Worm (Caenorhabditis elegans) whole organism, mixed stage, embryonic: ENCODE results near the gene F59B2.14.

Source experiments
- M03D4.4 ChIP-seq: sonication (generic microtip); optimal IDR thresholded peaks from 2 replicates; lab custom pipeline; 2017; ENCODE audit warnings: mild to moderate bottlenecking, missing genetic modification characterization, missing compliant biosample characterization
- bed-3 ChIP-seq: fragments of 200-800 bp; sonication (Bioruptor generic); optimal IDR thresholded peaks from 3 replicates; lab custom pipeline; 2018; ENCODE audit warnings: mild to moderate bottlenecking, missing genetic modification characterization, moderate library complexity, missing compliant biosample characterization
- blmp-1 ChIP-seq: fragments of 150-350 bp; optimal IDR thresholded peaks from 2 replicates; lab custom pipeline; 2014; ENCODE audit warnings: missing biosample characterization, missing genetic modification characterization
- ceh-39 ChIP-seq: fragments of 150-350 bp; optimal IDR thresholded peaks from 2 replicates; lab custom pipeline; 2014; ENCODE audit warnings: missing biosample characterization, missing genetic modification characterization
- ceh-43 ChIP-seq: fragments of 200-800 bp; sonication (Bioruptor generic); optimal IDR thresholded peaks from 2 replicates; lab custom pipeline; 2018; ENCODE audit warnings: mild to moderate bottlenecking, missing genetic modification characterization, moderate library complexity, missing compliant biosample characterization
- ceh-83 ChIP-seq: fragments of 200-800 bp; sonication (Bioruptor generic); optimal IDR thresholded peaks from 2 replicates; lab custom pipeline; 2018; ENCODE audit warnings: mild to moderate bottlenecking, missing genetic modification characterization, missing compliant biosample characterization
- cnd-1 ChIP-seq: fragments of 200-800 bp; sonication (Bioruptor generic); optimal IDR thresholded peaks from 2 replicates; lab custom pipeline; 2018; ENCODE audit warnings: mild to moderate bottlenecking, missing genetic modification characterization, missing compliant biosample characterization
- drap-1 ChIP-seq: fragments of 200-800 bp; sonication (Bioruptor generic); optimal IDR thresholded peaks from 3 replicates; lab custom pipeline; 2018; ENCODE audit warnings: mild to moderate bottlenecking, missing genetic modification characterization, missing compliant biosample characterization
- elt-1 ChIP-seq: sonication (generic microtip); optimal IDR thresholded peaks from 2 replicates; lab custom pipeline; 2017; ENCODE audit warnings: missing genetic modification characterization, mild to moderate bottlenecking, missing compliant biosample characterization, antibody characterized with exemption, moderate library complexity, borderline replicate concordance; ENCODE audit not compliant: insufficient read depth
- elt-3 ChIP-seq: fragments of 150-350 bp; optimal IDR thresholded peaks from 2 replicates; lab custom pipeline; 2014; ENCODE audit warnings: missing biosample characterization, missing genetic modification characterization
- flh-1 ChIP-seq: fragments of 200-800 bp; sonication (Bioruptor generic); optimal IDR thresholded peaks from 2 replicates; lab custom pipeline; 2018; ENCODE audit warnings: mild to moderate bottlenecking, missing genetic modification characterization, moderate library complexity, missing compliant biosample characterization
- hlh-1 ChIP-seq: fragments of 150-350 bp; optimal IDR thresholded peaks from 2 replicates; lab custom pipeline; 2014; ENCODE audit warnings: missing biosample characterization, missing genetic modification reagents, missing genetic modification characterization
- lin-13 ChIP-seq: fragments of 150-350 bp; optimal IDR thresholded peaks from 2 replicates; lab custom pipeline; 2014; ENCODE audit warnings: missing biosample characterization, missing genetic modification characterization
- lin-32 ChIP-seq: fragments of 200-800 bp; sonication (Bioruptor generic); optimal IDR thresholded peaks from 2 replicates; lab custom pipeline; 2018; ENCODE audit warnings: mild to moderate bottlenecking, missing genetic modification characterization, missing compliant biosample characterization
- lsy-2 ChIP-seq: fragments of 150-350 bp; optimal IDR thresholded peaks from 2 replicates; lab custom pipeline; 2014; ENCODE audit warnings: missing biosample characterization, missing genetic modification characterization
- mab-5 ChIP-seq: fragments of 150-350 bp; optimal IDR thresholded peaks from 2 replicates; lab custom pipeline; 2014; ENCODE audit warnings: missing biosample characterization, missing genetic modification characterization
- mep-1 ChIP-seq: fragments of 150-350 bp; optimal IDR thresholded peaks from 2 replicates; lab custom pipeline; 2017; ENCODE audit warnings: missing biosample characterization, missing genetic modification reagents, missing genetic modification characterization, inconsistent platforms
- mls-2 ChIP-seq: sonication (generic microtip); optimal IDR thresholded peaks from 2 replicates; lab custom pipeline; 2016; ENCODE audit warnings: mild to moderate bottlenecking, missing genetic modification characterization, moderate library complexity, missing compliant biosample characterization
- nhr-12 ChIP-seq: fragments of 150-350 bp; optimal IDR thresholded peaks from 2 replicates; lab custom pipeline; 2014; ENCODE audit warnings: missing biosample characterization, missing genetic modification characterization
- nhr-2 ChIP-seq: fragments of 150-350 bp; optimal IDR thresholded peaks from 2 replicates; lab custom pipeline; 2014; ENCODE audit warnings: missing biosample characterization, missing genetic modification characterization
- nhr-237 ChIP-seq: fragments of 150-350 bp; optimal IDR thresholded peaks from 2 replicates; lab custom pipeline; 2014; ENCODE audit warnings: missing biosample characterization, missing genetic modification characterization
- nhr-28 ChIP-seq: fragments of 150-350 bp; optimal IDR thresholded peaks from 2 replicates; lab custom pipeline; 2014; ENCODE audit warnings: missing biosample characterization, missing genetic modification characterization
- nhr-76 ChIP-seq: sonication (generic microtip); optimal IDR thresholded peaks from 2 replicates; lab custom pipeline; 2017; ENCODE audit warnings: missing biosample characterization, missing genetic modification characterization
- pha-4 ChIP-seq: fragments of 150-350 bp; optimal IDR thresholded peaks from 2 replicates; lab custom pipeline; 2018; ENCODE audit warnings: missing biosample characterization, missing genetic modification reagents, missing genetic modification characterization
- sem-2 ChIP-seq: fragments of 200-800 bp; sonication (Bioruptor generic); optimal IDR thresholded peaks from 2 replicates; lab custom pipeline; 2018; ENCODE audit warnings: mild to moderate bottlenecking, missing genetic modification characterization, missing compliant biosample characterization
- snpc-4 ChIP-seq: fragments of 150-350 bp; optimal IDR thresholded peaks from 2 replicates; lab custom pipeline; 2014; ENCODE audit warnings: missing biosample characterization, missing genetic modification characterization
- sptf-1 ChIP-seq: sonication (generic microtip); optimal IDR thresholded peaks from 2 replicates; lab custom pipeline; 2017; ENCODE audit warnings: mild to moderate bottlenecking, missing genetic modification characterization, moderate library complexity, missing compliant biosample characterization
- unc-120 ChIP-seq: sonication (generic microtip); optimal IDR thresholded peaks from 2 replicates; lab custom pipeline; 2017; ENCODE audit warnings: missing genetic modification characterization, missing compliant biosample characterization; ENCODE audit not compliant: poor library complexity, severe bottlenecking
- unc-39 ChIP-seq: fragments of 150-350 bp; optimal IDR thresholded peaks from 2 replicates; lab custom pipeline; 2014; ENCODE audit warnings: missing biosample characterization, missing genetic modification characterization
- unc-62 ChIP-seq: fragments of 150-350 bp; optimal IDR thresholded peaks from 2 replicates; lab custom pipeline; 2014; ENCODE audit warnings: missing biosample characterization, missing genetic modification reagents, missing genetic modification characterization
- zip-8 ChIP-seq: fragments of 150-350 bp; optimal IDR thresholded peaks from 2 replicates; lab custom pipeline; 2014; ENCODE audit warnings: missing biosample characterization, missing genetic modification characterization
- ztf-11 ChIP-seq: fragments of 150-350 bp; optimal IDR thresholded peaks from 2 replicates; lab custom pipeline; 2014; ENCODE audit warnings: missing biosample characterization, missing genetic modification characterization

The F59B2.14 gene

ce11 chrIII:9001899-9002298 lies 20.5 kb downstream of the F59B2.14 start, which contains the start of gene rpn-6.2:
TSS of gene rpn-6.2 (minus strand) at chrIII:9001999.
- no peak for TF ChIP-seq pha-4
- no peak for TF ChIP-seq mep-1 (tag; lab: Kevin White, UChicago)
- no peak for TF ChIP-seq hlh-1 (tag; lab: Kevin White, UChicago)
- no peak for TF ChIP-seq elt-1 (tag; lab: Kevin White, UChicago)
- no peak for TF ChIP-seq ztf-11 (tag; lab: Kevin White, UChicago)
- TF ChIP-seq lin-32, result no peak
- no peak for TF ChIP-seq nhr-76
- no peak for TF ChIP-seq sem-2
- no peak for TF ChIP-seq bed-3
- no peak for TF ChIP-seq drap-1 (GFP tag; lab: Kevin White, UChicago)
- TF ChIP-seq flh-1 (GFP tag; lab: Kevin White, UChicago), result no peak
- TF ChIP-seq lsy-2 (tag; lab: Kevin White, UChicago), result no peak
- no peak for TF ChIP-seq elt-3 (tag; lab: Kevin White, UChicago)
- no peak for TF ChIP-seq lin-13 (tag; lab: Kevin White, UChicago)

ce11 chrIII:9001491-9001890 lies 20.9 kb downstream of the F59B2.14 start:
- no peak for TF ChIP-seq unc-39
- no peak for TF ChIP-seq sptf-1 (tag; lab: Kevin White, UChicago)
- TF ChIP-seq ceh-83 (GFP tag; lab: Kevin White, UChicago), result no peak
- TF ChIP-seq nhr-76, result no peak
- TF ChIP-seq lsy-2 (tag; lab: Kevin White, UChicago), result no peak
- no peak for TF ChIP-seq nhr-2 (tag; lab: Kevin White, UChicago)
- no peak for TF ChIP-seq flh-1 (GFP tag; lab: Kevin White, UChicago)
- no peak for TF ChIP-seq ztf-11 (tag; lab: Kevin White, UChicago)
- TF ChIP-seq lin-32, result no peak
- no peak for TF ChIP-seq unc-62 (GFP tag; lab: Kevin White, UChicago)
- no peak for TF ChIP-seq nhr-237 (tag; lab: Kevin White, UChicago)
- no peak for TF ChIP-seq nhr-28
- TF ChIP-seq ceh-43 (GFP tag; lab: Kevin White, UChicago), result no peak
- no peak for TF ChIP-seq zip-8
- TF ChIP-seq mep-1 (tag; lab: Kevin White, UChicago), result no peak
- no peak for TF ChIP-seq M03D4.4 (tag; lab: Kevin White, UChicago)
- no peak for TF ChIP-seq mab-5 (tag; lab: Kevin White, UChicago)

- TF ChIP-seq ceh-43 (GFP tag; lab: Kevin White, UChicago) (no peak), unc-120 (tag; lab: Kevin White, UChicago) (no peak), blmp-1 (tag; lab: Kevin White, UChicago) (no peak), ceh-39 (tag; lab: Kevin White, UChicago) (no peak), nhr-237 (tag; lab: Kevin White, UChicago) (no peak), unc-39 (no peak), lsy-2 (tag; lab: Kevin White, UChicago) (no peak), snpc-4 (tag; lab: Kevin White, UChicago) (no peak), elt-1 (tag; lab: Kevin White, UChicago) (no peak), nhr-12 (no peak), mep-1 (tag; lab: Kevin White, UChicago) (no peak), cnd-1 (tag; lab: Kevin White, UChicago) (no peak), nhr-28 (no peak), elt-3 (tag; lab: Kevin White, UChicago) (no peak), zip-8 (no peak), ztf-11 (tag; lab: Kevin White, UChicago) (no peak), mls-2 (tag; lab: Kevin White, UChicago) (no peak), hlh-1 (tag; lab: Kevin White, UChicago) (no peak), unc-62 (GFP tag; lab: Kevin White, UChicago) (no peak)
Observed at ce11 chrIII:8999508-8999907, 22.9 kb downstream of the F59B2.14 start, which contains the start of gene F59B2.3. TSS of gene F59B2.3 (minus strand) at chrIII:8999766.

ce11 chrIII:8998884-8999283 lies 23.6 kb downstream of the F59B2.14 start:
- TF ChIP-seq ceh-83 (GFP tag; lab: Kevin White, UChicago), result no peak
- TF ChIP-seq bed-3, result no peak
- TF ChIP-seq, all 35 proteins: peak for 0

ce11 chrIII:8997821-8998220 lies 24.6 kb downstream of the F59B2.14 start:
- TF ChIP-seq mls-2 (tag; lab: Kevin White, UChicago) (no peak), zip-8 (no peak), ceh-43 (GFP tag; lab: Kevin White, UChicago) (no peak)
